Worm (Caenorhabditis elegans): ENCODE data around the gene cubn-1.

Gene cubn-1

ce11 chrV:12611029-12611428 lies at the start of gene cubn-1:
cubn-1 (plus strand) TSS chrV:12611329.
- TF ChIP-seq efl-3 (GFP tag; optimal IDR thresholded peaks at IDR 0.05) (no peak), snu-23 (GFP tag; optimal IDR thresholded peaks at IDR 0.05) (no peak), mdl-1 (tag; optimal IDR thresholded peaks at IDR 0.05) (no peak), fkh-8 (tag; optimal IDR thresholded peaks at IDR 0.05) (no peak), nhr-84 (tag; optimal IDR thresholded peaks at IDR 0.05) (no peak), nhr-47 (tag; optimal IDR thresholded peaks at IDR 0.05) (no peak), swsn-7 (tag; optimal IDR thresholded peaks at IDR 0.05) (no peak), ceh-82 (tag; optimal IDR thresholded peaks at IDR 0.05) (no peak), isw-1 (GFP tag; IDR thresholded peaks at IDR 0.05) (no peak), ceh-63 (GFP tag; optimal IDR thresholded peaks at IDR 0.05) (no peak), egl-27 (tag; optimal IDR thresholded peaks at IDR 0.05) (no peak), skn-1 (tag; optimal IDR thresholded peaks at IDR 0.05) (no peak), tbx-2 (tag; optimal IDR thresholded peaks at IDR 0.05) (no peak), snpc-4 (tag; optimal IDR thresholded peaks at IDR 0.05) (no peak), pqm-1 (tag; optimal IDR thresholded peaks at IDR 0.05) (no peak), nhr-77 (tag; optimal IDR thresholded peaks at IDR 0.05) (no peak), ets-5 (GFP tag; IDR thresholded peaks at IDR 0.05) (no peak)

ce11 chrV:12563187-12563586 lies 47.9 kb upstream of the cubn-1 start, which contains the start of gene mrps-5:
mrps-5 (plus strand) TSS chrV:12563487.
- no peak for TF ChIP-seq C04F5.9 (tag; optimal IDR thresholded peaks at IDR 0.05)
- TF ChIP-seq elt-3 (tag; optimal IDR thresholded peaks at IDR 0.05), result no peak
- TF ChIP-seq aha-1 (tag; optimal IDR thresholded peaks at IDR 0.05), result no peak

- peak; percentile 15 for TF ChIP-seq sox-4 (tag; optimal IDR thresholded peaks at IDR 0.05)
- TF ChIP-seq hpl-2 (GFP tag; optimal IDR thresholded peaks at IDR 0.05), result no peak
- TF ChIP-seq jun-1 (tag; optimal IDR thresholded peaks at IDR 0.05), result no peak
- TF ChIP-seq pax-3 (tag; optimal IDR thresholded peaks at IDR 0.05), result peak; percentile 84
- no peak for TF ChIP-seq ceh-90 (tag; optimal IDR thresholded peaks at IDR 0.05)
- TF ChIP-seq hlh-17 (GFP tag; optimal IDR thresholded peaks at IDR 0.05; ENCODE audit: borderline replicate concordance), result no peak
- TF ChIP-seq dpl-1 (GFP tag; optimal IDR thresholded peaks at IDR 0.05), result no peak
- no peak for TF ChIP-seq xbp-1 (tag; optimal IDR thresholded peaks at IDR 0.05)
- TF ChIP-seq nhr-47 (tag; optimal IDR thresholded peaks at IDR 0.05), result peak; percentile 10
- no peak for TF ChIP-seq nhr-90 (tag; optimal IDR thresholded peaks at IDR 0.05; ENCODE audit: poor library complexity)
- no peak for TF ChIP-seq mdl-1 (tag; optimal IDR thresholded peaks at IDR 0.05)
- peak; percentile 31 for TF ChIP-seq fkh-8 (tag; optimal IDR thresholded peaks at IDR 0.05)
- TF ChIP-seq dsc-1 (tag; optimal IDR thresholded peaks at IDR 0.05), result peak; percentile 78
- no peak for TF ChIP-seq nhr-19 (GFP tag; conservative IDR thresholded peaks at IDR 0.05)
- no peak for TF ChIP-seq vab-15 (tag; optimal IDR thresholded peaks at IDR 0.05)
- no peak for TF ChIP-seq grh-1 (GFP tag; IDR thresholded peaks at IDR 0.05)
- no peak for TF ChIP-seq C16A3.4 (tag; optimal IDR thresholded peaks at IDR 0.05)
Measured at ce11 chrV:12564902-12565301, 46.2 kb upstream of the cubn-1 start.

ce11 chrV:12567312-12567711 lies 43.8 kb upstream of the cubn-1 start:
- no peak for TF ChIP-seq ceh-88 (GFP tag; IDR thresholded peaks at IDR 0.05)
- TF ChIP-seq pax-3 (tag; optimal IDR thresholded peaks at IDR 0.05), result peak; percentile 68
- TF ChIP-seq lin-35 (GFP tag; optimal IDR thresholded peaks at IDR 0.05), result no peak
- TF ChIP-seq sox-4 (tag; optimal IDR thresholded peaks at IDR 0.05), result peak; percentile 33
- TF ChIP-seq dsc-1 (tag; optimal IDR thresholded peaks at IDR 0.05), result peak; percentile 80

ce11 chrV:12567850-12568249 lies 43.3 kb upstream of the cubn-1 start, which contains the start of gene E02A10.4:
E02A10.4 (minus strand) TSS chrV:12567950.
- TF ChIP-seq zip-4 (GFP tag; optimal IDR thresholded peaks at IDR 0.05), result no peak
- no peak for TF ChIP-seq elt-2 (tag; optimal IDR thresholded peaks at IDR 0.05)
